Fruit fly (Drosophila melanogaster): ENCODE results near the gene CG13010.

Gene CG13010

dm6 chrX:16644535-16645131 lies 34.1 kb downstream of the CG13010 start (continued):
- TF ChIP-seq CG6791 (GFP tag; IDR thresholded peaks at IDR 0.05; ENCODE audit: partially characterized antibody) = no peak
- TF ChIP-seq Dll (GFP tag; IDR thresholded peaks at IDR 0.05; ENCODE audit: partially characterized antibody) = 0 out of 4 replicates have a peak, but pooled peaks have one; percentile 14
- TF ChIP-seq stwl (tag; optimal IDR thresholded peaks at IDR 0.05) = peak; percentile 2
- no peak for TF ChIP-seq tup (GFP tag; optimal IDR thresholded peaks at IDR 0.05)
- no peak for TF ChIP-seq Bteb2 (GFP tag; optimal IDR thresholded peaks at IDR 0.05)
- no peak for TF ChIP-seq CG17829 (tag; optimal IDR thresholded peaks at IDR 0.05)
- peak; percentile 72 for TF ChIP-seq CG4707 (GFP tag; optimal IDR thresholded peaks at IDR 0.05)
- TF ChIP-seq Doc2 (GFP tag; IDR thresholded peaks at IDR 0.05) = no peak
- TF ChIP-seq CG17328 (GFP tag; IDR thresholded peaks at IDR 0.05) = peak; percentile 48; the same call in 1 of the 2 replicates
- TF ChIP-seq Meics (GFP tag; optimal IDR thresholded peaks at IDR 0.05) = peak; percentile 13
- no peak for TF ChIP-seq CG14965 (GFP tag; optimal IDR thresholded peaks at IDR 0.05; ENCODE audit: borderline replicate concordance)
- no peak for TF ChIP-seq chn (GFP tag; optimal IDR thresholded peaks at IDR 0.05)
- peak; percentile 3 for TF ChIP-seq Jarid2 (GFP tag; optimal IDR thresholded peaks at IDR 0.05)
- TF ChIP-seq CG10543 (GFP tag; optimal IDR thresholded peaks at IDR 0.05) = peak; percentile 57
- TF ChIP-seq grn (GFP tag; optimal IDR thresholded peaks at IDR 0.05) = peak; percentile 87
- TF ChIP-seq Adf1 (GFP tag; IDR thresholded peaks at IDR 0.05) = no peak
- no peak for TF ChIP-seq CG4424 (GFP tag; optimal IDR thresholded peaks at IDR 0.05)
- no peak for TF ChIP-seq sens-2 (GFP tag; IDR thresholded peaks at IDR 0.05)
- TF ChIP-seq ci (GFP tag; IDR thresholded peaks at IDR 0.05) = peak; percentile 83
- peak; percentile 53 for TF ChIP-seq CG3838 (GFP tag; optimal IDR thresholded peaks at IDR 0.05)
- TF ChIP-seq CG3065 (GFP tag; optimal IDR thresholded peaks at IDR 0.05) = no peak
- TF ChIP-seq bbx (GFP tag; IDR thresholded peaks at IDR 0.05; ENCODE audit: partially characterized antibody) = no peak
- TF ChIP-seq Fer3 (tag; optimal IDR thresholded peaks at IDR 0.05) = peak; percentile 16
- peak; percentile 55 for TF ChIP-seq CG13296 (GFP tag; optimal IDR thresholded peaks at IDR 0.05)
- TF ChIP-seq eyg (GFP tag; optimal IDR thresholded peaks at IDR 0.05) = no peak
- no peak for TF ChIP-seq CG14860 (GFP tag; IDR thresholded peaks at IDR 0.05; ENCODE audit: partially characterized antibody)
- peak; percentile 10 for TF ChIP-seq MESR4 (GFP tag; optimal IDR thresholded peaks at IDR 0.05)
- peak; percentile 37 for TF ChIP-seq Nf-YB (GFP tag; optimal IDR thresholded peaks at IDR 0.05)
- TF ChIP-seq Max (GFP tag; optimal IDR thresholded peaks at IDR 0.05) = no peak
- TF ChIP-seq CG12659 (GFP tag; optimal IDR thresholded peaks at IDR 0.05) = no peak
- TF ChIP-seq Pdp1 (GFP tag; optimal IDR thresholded peaks at IDR 0.05) = peak in 1 of 2 experiments; percentile 41
- no peak for TF ChIP-seq D (optimal IDR thresholded peaks at IDR 0.05)
- peak; percentile 37 for TF ChIP-seq D (GFP tag; optimal IDR thresholded peaks at IDR 0.05)
- TF ChIP-seq gfzf (GFP tag; optimal IDR thresholded peaks at IDR 0.05) = no peak
- no peak for TF ChIP-seq pho (GFP tag; optimal IDR thresholded peaks at IDR 0.05)
- TF ChIP-seq sd (tag; optimal IDR thresholded peaks at IDR 0.05) = peak; percentile 36
- no peak for TF ChIP-seq CG13894 (tag; optimal IDR thresholded peaks at IDR 0.05)
- peak; percentile 68 for TF ChIP-seq fd102C (GFP tag; optimal IDR thresholded peaks at IDR 0.05)
- no peak for TF ChIP-seq CG6654 (GFP tag; optimal IDR thresholded peaks at IDR 0.05)
- no peak for TF ChIP-seq Chrac-16 (GFP tag; optimal IDR thresholded peaks at IDR 0.05)
- peak; percentile 59 for TF ChIP-seq odd (GFP tag; optimal IDR thresholded peaks at IDR 0.05)
- no peak for TF ChIP-seq Six4 (GFP tag; optimal IDR thresholded peaks at IDR 0.05)
- TF ChIP-seq Nf-YC (tag; optimal IDR thresholded peaks at IDR 0.05) = no peak
- TF ChIP-seq CG5180 (GFP tag; optimal IDR thresholded peaks at IDR 0.05) = peak; percentile 53
- no peak for TF ChIP-seq tx (GFP tag; optimal IDR thresholded peaks at IDR 0.05)
- TF ChIP-seq ap (GFP tag; IDR thresholded peaks at IDR 0.05) = no peak
- TF ChIP-seq HmgD (GFP tag; optimal IDR thresholded peaks at IDR 0.05) = no peak
- peak; percentile 52 for TF ChIP-seq kni (GFP tag; optimal IDR thresholded peaks at IDR 0.05)
- peak; percentile 2 for TF ChIP-seq grau (tag; optimal IDR thresholded peaks at IDR 0.05)

All from whole organism, embryonic.